Worm (Caenorhabditis elegans): ENCODE data around the gene sdf-9.
A peak's percentile ranks its signal among the peaks of the same experiment; 100 is the strongest.

The sdf-9 gene

ce11 chrV:20793761-20794160, 4.3 kb upstream of the sdf-9 start (continued):
- TF ChIP-seq sem-4 (tag; optimal IDR thresholded peaks at IDR 0.05) (no peak), nhr-23 (tag; optimal IDR thresholded peaks at IDR 0.05) (no peak), nhr-6 (tag; optimal IDR thresholded peaks at IDR 0.05) (no peak), C34F6.9 (tag; optimal IDR thresholded peaks at IDR 0.05) (peak; percentile 65), egl-27 (tag; optimal IDR thresholded peaks at IDR 0.05) (no peak), nhr-129 (tag; optimal IDR thresholded peaks at IDR 0.05) (peak; percentile 62), nhr-11 (tag; optimal IDR thresholded peaks at IDR 0.05) (no peak), ama-1 (optimal IDR thresholded peaks at IDR 0.05) (no peak), aly-2 (tag; optimal IDR thresholded peaks at IDR 0.05) (no peak), elt-3 (tag; optimal IDR thresholded peaks at IDR 0.05) (no peak), nhr-12 (tag; optimal IDR thresholded peaks at IDR 0.05) (no peak)

ce11 chrV:20802906-20803305, 4.9 kb downstream of the sdf-9 start, which contains the start of gene Y44A6D.5:
TSS of gene Y44A6D.5 (minus strand) at chrV:20803006.
- TF ChIP-seq nhr-21 (tag; optimal IDR thresholded peaks at IDR 0.05) = no peak
- no peak for TF ChIP-seq nhr-25 (tag; optimal IDR thresholded peaks at IDR 0.05)
- TF ChIP-seq Y55F3AM.14 (GFP tag; optimal IDR thresholded peaks at IDR 0.05) = no peak
- TF ChIP-seq snpc-4 (tag; optimal IDR thresholded peaks at IDR 0.05) = no peak
- TF ChIP-seq F13H6.1 (tag; optimal IDR thresholded peaks at IDR 0.05) = no peak
- no peak for TF ChIP-seq nhr-77 (tag; optimal IDR thresholded peaks at IDR 0.05)
- no peak for TF ChIP-seq ceh-82 (tag; optimal IDR thresholded peaks at IDR 0.05)
- TF ChIP-seq gmeb-1 (tag; optimal IDR thresholded peaks at IDR 0.05) = no peak
- TF ChIP-seq lsy-2 (tag; optimal IDR thresholded peaks at IDR 0.05) = no peak
- TF ChIP-seq R02D3.7 (tag; optimal IDR thresholded peaks at IDR 0.05) = no peak
- no peak for TF ChIP-seq sma-9 (GFP tag; optimal IDR thresholded peaks at IDR 0.05)
- no peak for TF ChIP-seq sma-9 (tag; optimal IDR thresholded peaks at IDR 0.05)

ce11 chrV:20803464-20803863, 5.4 kb downstream of the sdf-9 start:
- peak; percentile 90 for TF ChIP-seq snpc-4 (tag; optimal IDR thresholded peaks at IDR 0.05)

- TF ChIP-seq sma-3 (GFP tag; optimal IDR thresholded peaks at IDR 0.05) (no peak), ztf-4 (tag; optimal IDR thresholded peaks at IDR 0.05) (no peak), Y55F3AM.14 (GFP tag; optimal IDR thresholded peaks at IDR 0.05) (no peak), ceh-82 (tag; optimal IDR thresholded peaks at IDR 0.05) (no peak), elt-1 (tag; optimal IDR thresholded peaks at IDR 0.05) (no peak), gmeb-1 (tag; optimal IDR thresholded peaks at IDR 0.05) (no peak), ama-1 (optimal IDR thresholded peaks at IDR 0.05) (no peak)
Measured at ce11 chrV:20807038-20807437, 9.0 kb downstream of the sdf-9 start, which contains the start of gene Y44A6D.6. TSS of gene Y44A6D.6 (plus strand) at chrV:20807338.

- no peak for TF ChIP-seq nhr-10 (tag; optimal IDR thresholded peaks at IDR 0.05)
- no peak for TF ChIP-seq nhr-11 (tag; optimal IDR thresholded peaks at IDR 0.05)
- no peak for TF ChIP-seq snpc-4 (tag; optimal IDR thresholded peaks at IDR 0.05)
- no peak for TF ChIP-seq ZK546.5 (tag; optimal IDR thresholded peaks at IDR 0.05)
- no peak for TF ChIP-seq crh-2 (tag; optimal IDR thresholded peaks at IDR 0.05)
- no peak for TF ChIP-seq nhr-77 (tag; optimal IDR thresholded peaks at IDR 0.05)
- TF ChIP-seq aly-2 (tag; optimal IDR thresholded peaks at IDR 0.05) = no peak
- no peak for TF ChIP-seq nhr-237 (tag; optimal IDR thresholded peaks at IDR 0.05)
- no peak for TF ChIP-seq zag-1 (tag; optimal IDR thresholded peaks at IDR 0.05)
- TF ChIP-seq unc-62 (GFP tag; optimal IDR thresholded peaks at IDR 0.05) = no peak
- no peak for TF ChIP-seq nhr-23 (tag; optimal IDR thresholded peaks at IDR 0.05)
Measured at ce11 chrV:20813646-20814045, 15.6 kb downstream of the sdf-9 start.

ce11 chrV:20814424-20814823, 16.4 kb downstream of the sdf-9 start, which contains the start of gene Y44A6D.7:
TSS of gene Y44A6D.7 (plus strand) at chrV:20814724.
- TF ChIP-seq skn-1 (tag; optimal IDR thresholded peaks at IDR 0.05) (no peak), fos-1 (tag; optimal IDR thresholded peaks at IDR 0.05) (no peak), unc-55 (GFP tag; optimal IDR thresholded peaks at IDR 0.05) (peak; percentile 39), F13H6.1 (tag; optimal IDR thresholded peaks at IDR 0.05) (no peak), lin-39 (tag; optimal IDR thresholded peaks at IDR 0.05) (no peak), ztf-4 (tag; optimal IDR thresholded peaks at IDR 0.05) (no peak), nhr-21 (tag; optimal IDR thresholded peaks at IDR 0.05) (no peak), unc-62 (GFP tag; optimal IDR thresholded peaks at IDR 0.05) (no peak)
